Worm (Caenorhabditis elegans): ENCODE results near the gene F46C5.1.

DNA sequence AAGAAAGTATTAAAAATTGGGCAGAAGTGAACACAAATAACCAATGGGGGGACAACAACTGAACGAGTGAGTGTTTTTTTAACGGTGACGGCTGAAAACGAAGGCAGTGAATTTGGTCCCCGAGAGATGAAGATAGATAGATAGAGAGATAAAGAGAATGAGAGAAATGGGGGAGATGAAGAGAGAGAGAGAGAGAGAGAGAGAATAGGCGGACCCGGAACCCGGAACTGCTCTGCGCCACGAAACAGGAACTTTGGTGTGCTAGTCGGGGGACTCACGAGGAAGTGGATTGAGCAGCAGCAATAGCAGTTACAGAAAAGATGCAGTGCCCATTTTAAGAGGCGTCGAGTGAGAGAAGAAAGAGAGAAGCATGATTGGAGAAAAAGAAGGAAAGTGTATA lies 24.6 kb downstream of the F46C5.1 start:
- no peak for TF ChIP-seq nfya-2 (GFP tag; IDR thresholded peaks at IDR 0.05)
- TF ChIP-seq ceh-40 (GFP tag; IDR thresholded peaks at IDR 0.05) = no peak
- TF ChIP-seq ztf-18 (tag; optimal IDR thresholded peaks at IDR 0.05) = peak; percentile 5
- no peak for TF ChIP-seq Y53G8AR.9 (GFP tag; conservative IDR thresholded peaks at IDR 0.05)
- no peak for TF ChIP-seq die-1 (tag; optimal IDR thresholded peaks at IDR 0.05)
- no peak for TF ChIP-seq snpc-4 (GFP tag; optimal IDR thresholded peaks at IDR 0.05)
- no peak for TF ChIP-seq snpc-4 (tag; optimal IDR thresholded peaks at IDR 0.05)
- no peak for TF ChIP-seq Y67H2A.10 (GFP tag; conservative IDR thresholded peaks at IDR 0.05)
- TF ChIP-seq lsy-27 (tag; optimal IDR thresholded peaks at IDR 0.05; ENCODE audit: borderline replicate concordance, insufficient read depth) = no peak
- no peak for TF ChIP-seq mxl-1 (tag; optimal IDR thresholded peaks at IDR 0.05)
- TF ChIP-seq cebp-1 (GFP tag; IDR thresholded peaks at IDR 0.05) = no peak
- no peak for TF ChIP-seq cebp-1 (tag; optimal IDR thresholded peaks at IDR 0.05)
- no peak for TF ChIP-seq T26A5.8 (tag; optimal IDR thresholded peaks at IDR 0.05)
- TF ChIP-seq C17E4.6 (GFP tag; IDR thresholded peaks at IDR 0.05) = no peak
- no peak for TF ChIP-seq ceh-100 (GFP tag; IDR thresholded peaks at IDR 0.05)

All from whole organism, young adult.